Worm (Caenorhabditis elegans): Measurements from ENCODE around the gene C40A11.8.

DNA sequence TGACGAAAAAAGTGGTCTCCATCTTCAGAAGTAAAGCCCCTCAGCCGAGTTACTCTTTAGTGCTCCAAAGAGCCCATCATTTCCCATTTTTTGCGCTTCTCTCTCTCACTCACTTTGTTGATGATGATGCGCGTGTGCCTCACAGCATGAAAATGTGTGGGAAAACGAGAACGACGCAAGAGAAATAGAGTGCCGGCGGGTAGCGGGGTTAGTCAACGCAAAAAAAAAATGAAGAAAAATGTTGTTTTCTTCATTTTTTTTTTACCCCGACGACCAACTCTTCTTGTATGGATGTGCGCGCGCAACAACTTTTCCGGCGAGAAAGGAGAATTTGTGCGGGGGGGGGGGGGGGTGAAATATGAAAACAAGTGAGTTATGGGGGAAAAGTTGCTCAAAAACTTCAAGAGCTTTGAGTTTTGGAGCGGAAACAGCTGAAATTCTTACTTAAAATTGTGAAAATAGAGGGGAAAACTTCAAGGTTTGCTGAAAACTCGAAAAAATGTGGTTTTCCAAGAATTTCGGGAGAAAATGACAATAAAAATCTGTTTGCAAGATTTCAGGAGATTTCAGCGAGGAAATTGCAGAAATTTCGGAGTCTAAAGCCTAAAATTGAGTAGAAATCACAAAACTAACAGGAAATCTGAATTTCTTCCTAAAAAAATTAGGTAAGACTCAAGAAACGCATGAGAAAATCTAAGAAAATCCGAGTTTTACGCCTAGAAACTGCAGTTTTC is 47.0 kb upstream of the C40A11.8 start, which contains the start of gene C33C12.1:
- TF ChIP-seq ceh-13 (GFP tag; optimal IDR thresholded peaks at IDR 0.05) (no peak), ama-1 (optimal IDR thresholded peaks at IDR 0.05) (no peak), F13C5.2 (tag; optimal IDR thresholded peaks at IDR 0.05) (no peak), B0310.2 (tag; optimal IDR thresholded peaks at IDR 0.05) (no peak), pes-1 (GFP tag; IDR thresholded peaks at IDR 0.05) (no peak), aly-1 (tag; optimal IDR thresholded peaks at IDR 0.05) (no peak), hmg-4 (GFP tag; optimal IDR thresholded peaks at IDR 0.05) (no peak), hmbx-1 (tag; optimal IDR thresholded peaks at IDR 0.05) (no peak), sea-1 (GFP tag; conservative IDR thresholded peaks at IDR 0.05) (no peak), flt-1 (GFP tag; IDR thresholded peaks at IDR 0.05) (no peak), tra-4 (tag; optimal IDR thresholded peaks at IDR 0.05) (no peak), scrt-1 (GFP tag; IDR thresholded peaks at IDR 0.05) (no peak), ets-7 (tag; optimal IDR thresholded peaks at IDR 0.05) (no peak), ceh-36 (tag; optimal IDR thresholded peaks at IDR 0.05) (no peak)

Data from whole organism, early embryonic.